Fruit fly (Drosophila melanogaster) whole organism, embryonic: ENCODE results near the gene Upf2.

Source experiments
- Atf-2 ChIP-seq: fragments of 200-800 bp; sonication (Bioruptor generic); optimal IDR thresholded peaks from 2 replicates; lab custom pipeline; 2016; ENCODE audit warnings: missing biosample characterization, missing genetic modification characterization
- CG11093 ChIP-seq: fragments of 200-800 bp; sonication (Bioruptor generic); IDR thresholded peaks from 3 replicates; pipeline ENCODE4 v1.3.6; 2022; ENCODE audit warnings: missing biosample characterization, missing genetic modification characterization
- CG11695 ChIP-seq: fragments of 200-800 bp; sonication (Bioruptor generic); IDR thresholded peaks from 3 replicates; pipeline ENCODE4 v1.3.6; 2022; ENCODE audit warnings: missing biosample characterization, missing genetic modification characterization
- CG12744 ChIP-seq: fragments of 200-800 bp; sonication (Bioruptor generic); optimal IDR thresholded peaks from 2 replicates; lab custom pipeline; 2016; ENCODE audit warnings: missing biosample characterization, missing genetic modification characterization
- CG2678 ChIP-seq: fragments of 200-800 bp; sonication (Bioruptor generic); optimal IDR thresholded peaks from 3 replicates; lab custom pipeline; 2019; ENCODE audit warnings: missing biosample characterization, mild to moderate bottlenecking, missing genetic modification characterization, moderate library complexity
- CG2875 ChIP-seq: fragments of 200-800 bp; sonication (Bioruptor generic); optimal IDR thresholded peaks from 2 replicates; lab custom pipeline; 2017; ENCODE audit warnings: missing biosample characterization, mild to moderate bottlenecking, missing genetic modification characterization, missing genetic modification reagents
- CG30431 ChIP-seq: fragments of 200-800 bp; sonication (Bioruptor generic); optimal IDR thresholded peaks from 2 replicates; lab custom pipeline; 2017; ENCODE audit warnings: missing biosample characterization, missing genetic modification characterization
- CG32532 ChIP-seq: fragments of 200-800 bp; sonication (Bioruptor generic); IDR thresholded peaks from 2 replicates; pipeline ENCODE4 v1.3.6; 2022; ENCODE audit warnings: missing biosample characterization, missing genetic modification characterization
- CG34224 ChIP-seq: fragments of 200-800 bp; sonication (Bioruptor generic); IDR thresholded peaks from 3 replicates; pipeline ENCODE4 v1.3.6; 2022; ENCODE audit warnings: missing biosample characterization, missing genetic modification characterization; ENCODE audit not compliant: partially characterized antibody
- CG34422 ChIP-seq: fragments of 200-800 bp; sonication (Bioruptor generic); IDR thresholded peaks from 3 replicates; pipeline ENCODE4 v1.3.6; 2022; ENCODE audit warnings: missing biosample characterization, missing genetic modification characterization
- CG3995 ChIP-seq: fragments of 200-800 bp; sonication (Bioruptor generic); optimal IDR thresholded peaks from 3 replicates; lab custom pipeline; 2016; ENCODE audit warnings: missing biosample characterization, missing genetic modification characterization
- CG4360 ChIP-seq: fragments of 200-800 bp; sonication (Bioruptor generic); IDR thresholded peaks from 2 replicates; pipeline ENCODE4 v1.3.6; 2022; ENCODE audit warnings: missing biosample characterization, missing genetic modification characterization
- CG4707 ChIP-seq: fragments of 200-800 bp; sonication (Bioruptor generic); optimal IDR thresholded peaks from 2 replicates; lab custom pipeline; 2018; ENCODE audit warnings: missing biosample characterization, mild to moderate bottlenecking, missing genetic modification characterization, moderate library complexity
- CG6683 ChIP-seq: fragments of 200-800 bp; sonication (Bioruptor generic); optimal IDR thresholded peaks from 2 replicates; lab custom pipeline; 2017; ENCODE audit warnings: missing biosample characterization, mild to moderate bottlenecking, missing genetic modification characterization, missing genetic modification reagents
- CG6813 ChIP-seq: fragments of 200-800 bp; sonication (Bioruptor generic); optimal IDR thresholded peaks from 2 replicates; lab custom pipeline; 2017; ENCODE audit warnings: missing biosample characterization, missing genetic modification characterization, mild to moderate bottlenecking, moderate library complexity, missing genetic modification reagents
- CG7987 ChIP-seq: fragments of 200-800 bp; sonication (Bioruptor generic); optimal IDR thresholded peaks from 2 replicates; lab custom pipeline; 2018; ENCODE audit warnings: missing biosample characterization, mild to moderate bottlenecking, missing genetic modification characterization, moderate library complexity
- CHES-1-like ChIP-seq: fragments of 200-800 bp; sonication (Bioruptor generic); optimal IDR thresholded peaks from 2 replicates; lab custom pipeline; 2016; ENCODE audit warnings: missing biosample characterization, missing genetic modification characterization
- Dll ChIP-seq: fragments of 200-800 bp; sonication (Bioruptor generic); IDR thresholded peaks from 4 replicates; pipeline ENCODE4 v1.3.6; 2022; ENCODE audit warnings: missing biosample characterization, missing genetic modification characterization; ENCODE audit not compliant: partially characterized antibody
- HHEX ChIP-seq: fragments of 200-800 bp; sonication (Bioruptor generic); optimal IDR thresholded peaks from 3 replicates; lab custom pipeline; 2017; ENCODE audit warnings: missing biosample characterization, mild to moderate bottlenecking, missing genetic modification characterization, missing genetic modification reagents
- Hand ChIP-seq: fragments of 200-800 bp; sonication (Bioruptor generic); optimal IDR thresholded peaks from 2 replicates; lab custom pipeline; 2017; ENCODE audit warnings: mild to moderate bottlenecking, missing biosample characterization, missing genetic modification reagents, missing genetic modification characterization
- Mad ChIP-seq: fragments of 200-800 bp; sonication (Bioruptor generic); optimal IDR thresholded peaks from 2 replicates; lab custom pipeline; 2016; ENCODE audit warnings: missing biosample characterization, missing genetic modification characterization
- Nf-YA ChIP-seq: fragments of 200-800 bp; sonication (Bioruptor generic); IDR thresholded peaks from 2 replicates; pipeline ENCODE4 v1.3.6; 2022; ENCODE audit warnings: missing biosample characterization, missing genetic modification characterization
- Ravus ChIP-seq: fragments of 200-800 bp; sonication (Bioruptor generic); IDR thresholded peaks from 2 replicates; pipeline ENCODE4 v1.3.6; 2022; ENCODE audit warnings: missing biosample characterization, missing genetic modification characterization
- Usf ChIP-seq: fragments of 200-800 bp; sonication (Bioruptor generic); optimal IDR thresholded peaks from 2 replicates; lab custom pipeline; 2017; ENCODE audit warnings: missing genotype, missing biosample characterization, missing genetic modification characterization
- ab ChIP-seq: fragments of 200-800 bp; sonication (Bioruptor generic); optimal IDR thresholded peaks from 2 replicates; lab custom pipeline; 2016; ENCODE audit warnings: missing biosample characterization, missing genetic modification characterization
- al ChIP-seq: fragments of 200-800 bp; sonication (Bioruptor generic); IDR thresholded peaks from 2 replicates; pipeline ENCODE4 v1.3.6; 2022; ENCODE audit warnings: missing biosample characterization, missing genetic modification characterization
- bigmax ChIP-seq: fragments of 200-800 bp; sonication (Bioruptor generic); optimal IDR thresholded peaks from 2 replicates; lab custom pipeline; 2018; ENCODE audit warnings: missing biosample characterization, mild to moderate bottlenecking, missing genetic modification characterization
- bowl ChIP-seq: fragments of 200-800 bp; sonication (Bioruptor generic); IDR thresholded peaks from 2 replicates; pipeline ENCODE4 v1.3.6; 2022; ENCODE audit warnings: missing biosample characterization, missing genetic modification characterization
- corto ChIP-seq: fragments of 200-800 bp; sonication (Bioruptor generic); optimal IDR thresholded peaks from 2 replicates; lab custom pipeline; 2016; ENCODE audit warnings: missing biosample characterization, mild to moderate bottlenecking, missing genetic modification characterization, moderate library complexity
- danr ChIP-seq: fragments of 200-800 bp; sonication (Bioruptor generic); IDR thresholded peaks from 2 replicates; pipeline ENCODE4 v1.3.6; 2022; ENCODE audit warnings: missing biosample characterization, missing genetic modification characterization
- dm ChIP-seq: fragments of 200-800 bp; sonication (Bioruptor generic); optimal IDR thresholded peaks from 3 replicates; lab custom pipeline; 2016; ENCODE audit warnings: missing biosample characterization, missing genetic modification characterization
- ems ChIP-seq: fragments of 200-800 bp; sonication (Bioruptor generic); optimal IDR thresholded peaks from 3 replicates; lab custom pipeline; 2016; ENCODE audit warnings: missing biosample characterization, missing genetic modification characterization
- gro ChIP-seq: fragments of 200-800 bp; sonication (Bioruptor generic); optimal IDR thresholded peaks from 2 replicates; lab custom pipeline; 2016; ENCODE audit warnings: missing biosample characterization, missing genetic modification characterization
- jigr1 ChIP-seq: fragments of 200-800 bp; sonication (Bioruptor generic); IDR thresholded peaks from 3 replicates; pipeline ENCODE4 v1.3.6; 2022; ENCODE audit warnings: missing biosample characterization, missing genetic modification characterization
- jing ChIP-seq: fragments of 200-800 bp; sonication (Bioruptor generic); optimal IDR thresholded peaks from 2 replicates; lab custom pipeline; 2018; ENCODE audit warnings: missing biosample characterization, mild to moderate bottlenecking, missing genetic modification characterization
- kah ChIP-seq: fragments of 200-800 bp; sonication (Bioruptor generic); optimal IDR thresholded peaks from 2 replicates; lab custom pipeline; 2018; ENCODE audit warnings: missing biosample characterization, mild to moderate bottlenecking, missing genetic modification characterization
- lilli ChIP-seq: fragments of 200-800 bp; sonication (Bioruptor generic); optimal IDR thresholded peaks from 3 replicates; lab custom pipeline; 2016; ENCODE audit warnings: missing biosample characterization, missing genetic modification characterization
- maf-S ChIP-seq: fragments of 200-800 bp; sonication (Bioruptor generic); optimal IDR thresholded peaks from 2 replicates; lab custom pipeline; 2016; ENCODE audit warnings: missing biosample characterization, missing genetic modification characterization
- nerfin-2 ChIP-seq: fragments of 200-800 bp; sonication (Bioruptor generic); IDR thresholded peaks from 2 replicates; pipeline ENCODE4 v1.3.6; 2022; ENCODE audit warnings: missing biosample characterization, missing genetic modification characterization; ENCODE audit not compliant: partially characterized antibody
- odd ChIP-seq: fragments of 200-800 bp; sonication (Bioruptor generic); optimal IDR thresholded peaks from 2 replicates; lab custom pipeline; 2017; ENCODE audit warnings: missing biosample characterization, mild to moderate bottlenecking, missing genetic modification characterization
- pnt ChIP-seq: fragments of 200-800 bp; sonication (Bioruptor generic); optimal IDR thresholded peaks from 3 replicates; lab custom pipeline; 2016; ENCODE audit warnings: missing biosample characterization, missing genetic modification characterization
- run ChIP-seq: fragments of 200-800 bp; sonication (Bioruptor generic); optimal IDR thresholded peaks from 3 replicates; lab custom pipeline; 2018; ENCODE audit warnings: missing biosample characterization, mild to moderate bottlenecking, missing genetic modification characterization
- sens ChIP-seq: fragments of 200-800 bp; sonication (Bioruptor generic); peaks from one replicate; lab custom pipeline; 2016; ENCODE audit warnings: missing biosample characterization, missing genetic modification characterization
- sr ChIP-seq: fragments of 200-800 bp; sonication (Bioruptor generic); IDR thresholded peaks from 3 replicates; pipeline ENCODE4 v1.3.6; 2022; ENCODE audit warnings: missing biosample characterization, missing genetic modification characterization
- ssp ChIP-seq: fragments of 200-800 bp; sonication (Bioruptor generic); IDR thresholded peaks from 2 replicates; pipeline ENCODE4 v1.3.6; 2022; ENCODE audit warnings: missing biosample characterization, missing genetic modification characterization
- stwl ChIP-seq: fragments of 200-800 bp; sonication (Bioruptor generic); optimal IDR thresholded peaks from 3 replicates; lab custom pipeline; 2018; ENCODE audit warnings: missing biosample characterization, mild to moderate bottlenecking, missing genetic modification characterization, moderate library complexity
- tgo ChIP-seq: fragments of 200-800 bp; sonication (Bioruptor generic); IDR thresholded peaks from 3 replicates; pipeline ENCODE4 v1.3.6; 2022; ENCODE audit warnings: missing biosample characterization, missing genetic modification characterization
- usp ChIP-seq: fragments of >200 bp; optimal IDR thresholded peaks from 2 replicates; lab custom pipeline; 2017; ENCODE audit warnings: missing biosample characterization, missing genetic modification characterization
- wdn ChIP-seq: fragments of 200-800 bp; sonication (Bioruptor generic); IDR thresholded peaks from 2 replicates; pipeline ENCODE4 v1.3.6; 2022; ENCODE audit warnings: missing biosample characterization, missing genetic modification characterization
- zfh2 ChIP-seq: fragments of 200-800 bp; sonication (Bioruptor generic); optimal IDR thresholded peaks from 2 replicates; lab custom pipeline; 2016; ENCODE audit warnings: missing biosample characterization, missing genetic modification characterization

Gene Upf2

dm6 chrX:8061392-8062179 lies 13.7 kb downstream of the Upf2 start, which contains the start of gene mys (continued):
- TF ChIP-seq Atf-2 (peak; percentile 44), CG12744 (GFP tag; lab: Kevin White, UChicago) (peak; percentile 60), stwl (tag; lab: Kevin White, UChicago) (peak; percentile 94), Mad (GFP tag; lab: Kevin White, UChicago) (peak; percentile 64), CG6813 (no peak), bowl (GFP tag; lab: Robert Waterston, UW) (no peak; the same call in 1 of the 2 replicates), CG2875 (peak; percentile 10), lilli (GFP tag; lab: Kevin White, UChicago) (peak; percentile 76), sens (GFP tag; lab: Kevin White, UChicago) (peak; percentile 86), danr (GFP tag; lab: Robert Waterston, UW) (no peak), wdn (peak; percentile 61), ab (GFP tag; lab: Kevin White, UChicago) (peak; percentile 45), kah (peak; percentile 54), usp (no peak), CG11093 (GFP tag; lab: Robert Waterston, UW) (no peak), dm (GFP tag; lab: Kevin White, UChicago) (peak; percentile 13), ems (peak; percentile 71), CG2678 (peak; percentile 30), zfh2 (GFP tag; lab: Kevin White, UChicago) (peak; percentile 84), al (GFP tag; lab: Robert Waterston, UW) (peak; percentile 57), CG34422 (GFP tag; lab: Robert Waterston, UW) (peak; percentile 71; the same call in 2 of the 3 replicates), Usf (GFP tag; lab: Kevin White, UChicago) (no peak), Dll (GFP tag; lab: Robert Waterston, UW) (peak; percentile 92), pnt (peak; percentile 69), bigmax (GFP tag; lab: Kevin White, UChicago) (no peak), Ravus (GFP tag; lab: Robert Waterston, UW) (no peak), run (tag; lab: Kevin White, UChicago) (no peak), CG7987 (GFP tag; lab: Kevin White, UChicago) (peak; percentile 77), Hand (GFP tag; lab: Kevin White, UChicago) (no peak), nerfin-2 (GFP tag; lab: Robert Waterston, UW) (peak; percentile 93), CG3995 (GFP tag; lab: Kevin White, UChicago) (peak; percentile 97), jing (no peak), corto (GFP tag; lab: Kevin White, UChicago) (no peak), tgo (no peak), CG6683 (peak; percentile 34), sr (GFP tag; lab: Robert Waterston, UW) (no peak), odd (GFP tag; lab: Kevin White, UChicago) (peak; percentile 17), CG4360 (peak; percentile 15; the same call in 1 of the 2 replicates), ssp (GFP tag; lab: Robert Waterston, UW) (peak; percentile 32; the same call in 1 of the 2 replicates), HHEX (peak; percentile 37), jigr1 (GFP tag; lab: Robert Waterston, UW) (no peak), CG11695 (GFP tag; lab: Robert Waterston, UW) (0 out of 3 replicates have a peak, but pooled peaks have one; percentile 47), CHES-1-like (GFP tag; lab: Kevin White, UChicago) (peak; percentile 78), CG32532 (GFP tag; lab: Robert Waterston, UW) (peak; percentile 74), CG4707 (GFP tag; lab: Kevin White, UChicago) (no peak), maf-S (GFP tag; lab: Kevin White, UChicago) (peak; percentile 80), Nf-YA (no peak; the same call in 1 of the 2 replicates), CG34224 (GFP tag; lab: Robert Waterston, UW) (peak; percentile 95), CG30431 (GFP tag; lab: Kevin White, UChicago) (peak; percentile 51), gro (GFP tag; lab: Kevin White, UChicago) (peak; percentile 88)
